Worm (Caenorhabditis elegans) whole organism, L4 larva: Measurements from ENCODE around the gene F40F8.5.

Source experiments
- D1046.2 ChIP-seq: fragments of 200-800 bp; sonication (Bioruptor generic); IDR thresholded peaks from 2 replicates; pipeline ENCODE4 v1.3.6; 2022; ENCODE audit warnings: missing genetic modification characterization, missing compliant biosample characterization
- F37D6.2 ChIP-seq: sonication (generic microtip); optimal IDR thresholded peaks from 2 replicates; lab custom pipeline; 2016; ENCODE audit warnings: mild to moderate bottlenecking, missing genetic modification characterization, missing compliant biosample characterization
- F44E2.7 ChIP-seq: fragments of 200-800 bp; sonication (Bioruptor generic); IDR thresholded peaks from 2 replicates; pipeline ENCODE4 v2.1.2; 2022; ENCODE audit warnings: missing genetic modification characterization, missing compliant biosample characterization
- Y48G9A.11 ChIP-seq: fragments of 200-800 bp; sonication (Bioruptor generic); IDR thresholded peaks from 2 replicates; pipeline ENCODE4 v1.3.6; 2022; ENCODE audit warnings: missing genetic modification reagents, missing genetic modification characterization, missing compliant biosample characterization
- ZK546.5 ChIP-seq, 2 experiments: sonication (generic microtip); optimal IDR thresholded peaks; 2 replicates each; lab custom pipeline; 2017; ENCODE audit warnings: missing biosample characterization in 2 of 2, missing genetic modification characterization in 2 of 2
- arid-1 ChIP-seq: fragments of 200-800 bp; sonication (Bioruptor generic); conservative IDR thresholded peaks from 2 replicates; pipeline ENCODE4 v1.3.6; 2022; ENCODE audit warnings: missing genetic modification reagents, missing genetic modification characterization, missing compliant biosample characterization
- cey-2 ChIP-seq: sonication (generic microtip); optimal IDR thresholded peaks from 3 replicates; lab custom pipeline; 2017; ENCODE audit warnings: missing genetic modification characterization, mild to moderate bottlenecking, missing compliant biosample characterization, antibody characterized with exemption, borderline replicate concordance; ENCODE audit not compliant: insufficient read depth
- daf-16 ChIP-seq, 3 experiments: sonication (generic microtip); optimal IDR thresholded peaks; 2 replicates each; lab custom pipeline; 2016 to 2017; ENCODE audit warnings: missing genetic modification characterization in 3 of 3, missing genetic modification reagents in 3 of 3, mild to moderate bottlenecking in 2 of 3, missing compliant biosample characterization in 2 of 3, missing biosample characterization in 1 of 3, moderate library complexity in 1 of 3
- daf-19 ChIP-seq: fragments of 200-800 bp; sonication (Bioruptor generic); conservative IDR thresholded peaks from 2 replicates; pipeline ENCODE4 v1.3.6; 2022; ENCODE audit warnings: missing genetic modification characterization, missing compliant biosample characterization
- dmd-6 ChIP-seq: fragments of 200-800 bp; sonication (Bioruptor generic); IDR thresholded peaks from 2 replicates; pipeline ENCODE4 v1.3.6; 2022; ENCODE audit warnings: missing genetic modification reagents, missing genetic modification characterization, missing compliant biosample characterization
- dve-1 ChIP-seq: sonication (generic microtip); optimal IDR thresholded peaks from 2 replicates; lab custom pipeline; 2017; ENCODE audit warnings: antibody characterized with exemption, mild to moderate bottlenecking, missing genetic modification characterization, missing compliant biosample characterization; ENCODE audit not compliant: insufficient read depth
- fkh-10 ChIP-seq: fragments of 150-350 bp; optimal IDR thresholded peaks from 2 replicates; lab custom pipeline; 2014; ENCODE audit warnings: missing biosample characterization, missing genetic modification reagents, missing genetic modification characterization
- gei-8 ChIP-seq: fragments of 200-800 bp; sonication (Bioruptor generic); optimal IDR thresholded peaks from 2 replicates; lab custom pipeline; 2018; ENCODE audit warnings: mild to moderate bottlenecking, missing genetic modification characterization, missing compliant biosample characterization
- hif-1 ChIP-seq, 2 experiments: sonication (generic microtip); optimal IDR thresholded peaks; 2 replicates each; lab custom pipeline; 2016 to 2017; ENCODE audit warnings: missing compliant biosample characterization in 2 of 2, missing genetic modification characterization in 2 of 2, missing genetic modification reagents in 2 of 2, missing genotype in 2 of 2, mild to moderate bottlenecking in 1 of 2
- hlh-11 ChIP-seq: fragments of 200-800 bp; sonication (Bioruptor generic); optimal IDR thresholded peaks from 2 replicates; lab custom pipeline; 2018; ENCODE audit warnings: mild to moderate bottlenecking, missing genetic modification characterization, missing compliant biosample characterization
- hlh-30 ChIP-seq: sonication (generic microtip); optimal IDR thresholded peaks from 2 replicates; lab custom pipeline; 2017; ENCODE audit warnings: antibody characterized with exemption, mild to moderate bottlenecking, missing genetic modification characterization, missing compliant biosample characterization; ENCODE audit not compliant: insufficient read depth
- lim-7 ChIP-seq: fragments of 200-800 bp; sonication (Bioruptor generic); IDR thresholded peaks from 2 replicates; pipeline ENCODE4 v1.3.6; 2022; ENCODE audit warnings: missing genetic modification characterization, missing compliant biosample characterization
- lin-38 ChIP-seq: fragments of 200-800 bp; sonication (Bioruptor generic); IDR thresholded peaks from 2 replicates; pipeline ENCODE4 v1.3.6; 2022; ENCODE audit warnings: missing genetic modification reagents, missing genetic modification characterization, missing compliant biosample characterization
- lir-3 ChIP-seq: sonication (generic microtip); optimal IDR thresholded peaks from 2 replicates; lab custom pipeline; 2016; ENCODE audit warnings: mild to moderate bottlenecking, missing genetic modification characterization, missing compliant biosample characterization
- lsy-2 ChIP-seq, 2 experiments: fragments of 150-350 bp in 1 of 2; sonication (generic microtip) in 1 of 2; optimal IDR thresholded peaks; 2 replicates each; lab custom pipeline; 2014 to 2017; ENCODE audit warnings: missing biosample characterization in 2 of 2, missing genetic modification characterization in 2 of 2
- mdl-1 ChIP-seq, 2 experiments: fragments of 150-350 bp in 1 of 2; sonication (generic microtip) in 1 of 2; optimal IDR thresholded peaks; 2 replicates each; lab custom pipeline; 2014 to 2017; ENCODE audit warnings: missing biosample characterization in 2 of 2, missing genetic modification characterization in 2 of 2
- mep-1 ChIP-seq: fragments of 150-350 bp; sonication (generic microtip); optimal IDR thresholded peaks from 3 replicates; lab custom pipeline; 2014; ENCODE audit warnings: missing biosample characterization, missing genetic modification characterization
- mes-2 ChIP-seq: sonication (generic microtip); optimal IDR thresholded peaks from 2 replicates; lab custom pipeline; 2016; ENCODE audit warnings: missing genotype, mild to moderate bottlenecking, missing genetic modification characterization, missing compliant biosample characterization; ENCODE audit not compliant: poor library complexity, severe bottlenecking
- nhr-10 ChIP-seq: fragments of 150-350 bp; optimal IDR thresholded peaks from 2 replicates; lab custom pipeline; 2014; ENCODE audit warnings: missing biosample characterization, missing genetic modification characterization
- nhr-25 ChIP-seq: sonication (generic microtip); optimal IDR thresholded peaks from 2 replicates; lab custom pipeline; 2017; ENCODE audit warnings: missing genetic modification characterization, mild to moderate bottlenecking, missing compliant biosample characterization, antibody characterized with exemption, moderate library complexity, borderline replicate concordance; ENCODE audit not compliant: insufficient read depth
- nhr-41 ChIP-seq: fragments of 200-800 bp; sonication (Bioruptor generic); IDR thresholded peaks from 2 replicates; pipeline ENCODE4 v1.3.6; 2022; ENCODE audit warnings: missing genetic modification reagents, missing genetic modification characterization, missing compliant biosample characterization
- nhr-6 ChIP-seq: fragments of 150-350 bp; optimal IDR thresholded peaks from 2 replicates; lab custom pipeline; 2014; ENCODE audit warnings: missing biosample characterization, missing genetic modification characterization
- nhr-77 ChIP-seq: fragments of 150-350 bp; optimal IDR thresholded peaks from 2 replicates; lab custom pipeline; 2014; ENCODE audit warnings: missing biosample characterization, missing genetic modification characterization
- pha-4 ChIP-seq, 2 experiments: fragments of 150-350 bp in 1 of 2; fragments of 200-800 bp in 1 of 2; sonication (Bioruptor generic) in 1 of 2; IDR thresholded peaks in 1 of 2; optimal IDR thresholded peaks in 1 of 2; 2 replicates each; pipeline versions ENCODE4 v1.3.6 to Lab custom; 2014 to 2022; ENCODE audit warnings: missing genetic modification characterization in 2 of 2, missing genetic modification reagents in 2 of 2, missing biosample characterization in 1 of 2, missing compliant biosample characterization in 1 of 2
- pqm-1 ChIP-seq: sonication (generic microtip); optimal IDR thresholded peaks from 2 replicates; lab custom pipeline; 2017; ENCODE audit warnings: missing biosample characterization, missing genetic modification characterization
- rbr-2 ChIP-seq: sonication (generic microtip); optimal IDR thresholded peaks from 2 replicates; lab custom pipeline; 2016; ENCODE audit warnings: missing genotype, missing genetic modification characterization, missing compliant biosample characterization
- saeg-2 ChIP-seq: fragments of 200-800 bp; sonication (Bioruptor generic); IDR thresholded peaks from 2 replicates; pipeline ENCODE4 v1.3.6; 2022; ENCODE audit warnings: missing genetic modification reagents, missing genetic modification characterization, missing compliant biosample characterization
- set-16 ChIP-seq: fragments of 200-800 bp; sonication (Bioruptor generic); IDR thresholded peaks from 2 replicates; pipeline ENCODE4 v1.3.6; 2022; ENCODE audit warnings: missing genetic modification reagents, missing genetic modification characterization, missing compliant biosample characterization
- snpc-1.2 ChIP-seq: fragments of 200-800 bp; sonication (Bioruptor generic); IDR thresholded peaks from 2 replicates; pipeline ENCODE4 v1.3.6; 2022; ENCODE audit warnings: missing genetic modification reagents, missing genetic modification characterization, missing compliant biosample characterization
- snpc-4 ChIP-seq: fragments of 150-350 bp; optimal IDR thresholded peaks from 2 replicates; lab custom pipeline; 2014; ENCODE audit warnings: missing biosample characterization, missing genetic modification characterization
- unc-130 ChIP-seq: sonication (generic microtip); optimal IDR thresholded peaks from 2 replicates; lab custom pipeline; 2016; ENCODE audit warnings: missing genetic modification reagents, missing genetic modification characterization, missing compliant biosample characterization
- zfp-3 ChIP-seq: fragments of 200-800 bp; sonication (Bioruptor generic); conservative IDR thresholded peaks from 2 replicates; pipeline ENCODE4 v1.3.6; 2022; ENCODE audit warnings: missing genetic modification reagents, missing genetic modification characterization, missing compliant biosample characterization
- zip-2 ChIP-seq: fragments of 150-350 bp; optimal IDR thresholded peaks from 2 replicates; lab custom pipeline; 2014; ENCODE audit warnings: missing biosample characterization, missing genetic modification characterization

The F40F8.5 gene

ce11 chrII:11167039-11167438, 32.3 kb upstream of the F40F8.5 start (continued):
- no peak for TF ChIP-seq cey-2 (tag; lab: Kevin White, UChicago)
- peak in 1 of 2 experiments; percentile 61 for TF ChIP-seq lsy-2 (tag; optimal IDR thresholded peaks at IDR 0.05; lab: Kevin White, UChicago)
- peak; percentile 64 for TF ChIP-seq hlh-11 (tag; lab: Kevin White, UChicago)
- TF ChIP-seq lim-7 (GFP tag; lab: Robert Waterston, UW): peak; percentile 36; the same call in 1 of the 2 replicates
- no peak for TF ChIP-seq nhr-41 (GFP tag; lab: Robert Waterston, UW)
- TF ChIP-seq dve-1: peak; percentile 78
- no peak for TF ChIP-seq F37D6.2
- no peak for TF ChIP-seq F44E2.7 (GFP tag; lab: Robert Waterston, UW)
- TF ChIP-seq hif-1 (tag; optimal IDR thresholded peaks at IDR 0.05; lab: Kevin White, UChicago): peak in 1 of 2 experiments; percentile 11
- TF ChIP-seq ZK546.5 (tag; optimal IDR thresholded peaks at IDR 0.05; lab: Kevin White, UChicago): no peak
- peak; percentile 64 for TF ChIP-seq Y48G9A.11
- TF ChIP-seq unc-130 (GFP tag; lab: Kevin White, UChicago): peak; percentile 78
- TF ChIP-seq mdl-1 (tag; optimal IDR thresholded peaks at IDR 0.05; lab: Kevin White, UChicago): peak; percentile 13 to 24
- peak; percentile 68 for TF ChIP-seq arid-1
- no peak for TF ChIP-seq nhr-77 (tag; lab: Kevin White, UChicago)
- TF ChIP-seq rbr-2 (tag; lab: Kevin White, UChicago): peak; percentile 58
- no peak for TF ChIP-seq nhr-10 (tag; lab: Kevin White, UChicago)
- TF ChIP-seq D1046.2 (GFP tag; lab: Robert Waterston, UW): 0 out of 2 replicates have a peak, but pooled peaks have one; percentile 49
- no peak for TF ChIP-seq pqm-1 (tag; lab: Kevin White, UChicago)
- no peak for TF ChIP-seq zip-2 (tag; lab: Kevin White, UChicago)
- no peak for TF ChIP-seq gei-8 (GFP tag; lab: Kevin White, UChicago)
- no peak for TF ChIP-seq daf-19 (GFP tag; lab: Robert Waterston, UW)
- 0 out of 2 replicates have a peak, but pooled peaks have one; percentile 47 for TF ChIP-seq saeg-2 (GFP tag; lab: Robert Waterston, UW)
- peak; percentile 92 for TF ChIP-seq snpc-4 (tag; lab: Kevin White, UChicago)
- peak; percentile 50 for TF ChIP-seq dmd-6 (GFP tag; lab: Robert Waterston, UW)
- peak; percentile 73 for TF ChIP-seq nhr-25 (tag; lab: Kevin White, UChicago)
- TF ChIP-seq fkh-10 (GFP tag; lab: Kevin White, UChicago): no peak
- no peak; the same call in 1 of the 2 replicates for TF ChIP-seq zfp-3 (GFP tag; lab: Robert Waterston, UW)
- TF ChIP-seq snpc-1.2: peak; percentile 79
- no peak for TF ChIP-seq lir-3 (tag; lab: Kevin White, UChicago)
- peak; percentile 65 for TF ChIP-seq set-16
- peak; percentile 28 for TF ChIP-seq nhr-6 (tag; lab: Kevin White, UChicago)
- peak; percentile 90 for TF ChIP-seq lin-38
- TF ChIP-seq, all 104 proteins: peak for 53

- TF ChIP-seq hlh-30 (tag; lab: Kevin White, UChicago) (peak; percentile 13), lsy-2 (tag; optimal IDR thresholded peaks at IDR 0.05; lab: Kevin White, UChicago) (peak in 1 of 2 experiments; percentile 14), set-16 (peak; percentile 79), daf-16 (GFP tag; optimal IDR thresholded peaks at IDR 0.05; lab: Kevin White, UChicago) (no peak), daf-16 (tag; optimal IDR thresholded peaks at IDR 0.05; lab: Kevin White, UChicago) (peak; percentile 29), nhr-10 (tag; lab: Kevin White, UChicago) (no peak), dve-1 (peak; percentile 16), mes-2 (tag; lab: Kevin White, UChicago) (peak; percentile 3), pha-4 (GFP tag; IDR thresholded peaks at IDR 0.05; lab: Robert Waterston, UW) (peak; percentile 32; the same call in 1 of the 2 replicates), pha-4 (tag; optimal IDR thresholded peaks at IDR 0.05; lab: Kevin White, UChicago) (no peak), mep-1 (tag; lab: Kevin White, UChicago) (no peak)
These were observed 31.7 kb upstream of the F40F8.5 start for ce11 chrII:11166414-11166813.
